Worm (Caenorhabditis elegans) whole organism, young adult: ENCODE measurements around the gene F16B12.7.

ENCODE experiments used
- C06A6.2 ChIP-seq: fragments of 200-800 bp; sonication (Bioruptor generic); conservative IDR thresholded peaks from 2 replicates; pipeline ENCODE4 v1.3.6; 2022; ENCODE audit warnings: missing genetic modification characterization, missing compliant biosample characterization
- ama-1 ChIP-seq, 3 experiments: fragments of 150-350 bp in 1 of 3; sonication (generic microtip) in 2 of 3; optimal IDR thresholded peaks; 2 replicates each; lab custom pipeline; 2014 to 2018; ENCODE audit warnings: missing biosample characterization in 2 of 3, missing genetic modification characterization in 2 of 3, missing genetic modification reagents in 2 of 3
- fkh-3 ChIP-seq: sonication (generic microtip); optimal IDR thresholded peaks from 2 replicates; lab custom pipeline; 2016; ENCODE audit warnings: mild to moderate bottlenecking, missing genetic modification characterization, missing compliant biosample characterization
- snpc-1.1 ChIP-seq: sonication (generic microtip); optimal IDR thresholded peaks from 2 replicates; lab custom pipeline; 2017; ENCODE audit warnings: missing genetic modification characterization, mild to moderate bottlenecking, missing compliant biosample characterization, antibody characterized with exemption, moderate library complexity, missing genotype, missing genetic modification reagents; ENCODE audit not compliant: insufficient read depth

DNA sequence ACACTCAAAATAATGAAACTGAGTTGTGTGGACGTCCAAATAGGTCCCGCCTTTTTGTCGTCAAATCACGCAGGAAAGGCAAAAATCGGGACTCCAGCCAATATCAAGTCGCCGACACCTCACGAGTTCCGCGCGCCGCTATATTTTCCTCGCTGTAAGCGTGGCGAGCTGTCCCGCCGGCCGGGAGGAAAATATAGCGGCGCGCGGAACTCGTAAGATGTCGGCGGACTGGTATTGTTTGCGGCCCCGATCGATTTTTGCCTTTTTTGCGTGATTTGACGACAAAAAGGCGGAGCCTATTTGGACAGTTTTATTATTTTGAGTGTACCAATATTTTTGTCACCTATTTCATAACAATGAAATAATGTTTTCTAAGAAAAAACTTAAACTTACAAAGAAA lies 45.6 kb upstream of the F16B12.7 start:
- TF ChIP-seq fkh-3 (tag; lab: Kevin White, UChicago) (no peak), ama-1 (optimal IDR thresholded peaks at IDR 0.05; lab: Kevin White, UChicago) (no peak), ama-1 (GFP tag; optimal IDR thresholded peaks at IDR 0.05; lab: Kevin White, UChicago) (no peak), C06A6.2 (GFP tag; lab: Robert Waterston, UW) (no peak), snpc-1.1 (tag; lab: Kevin White, UChicago) (no peak)
